Worm (Caenorhabditis elegans) whole organism, L4/young adult: Measurements from ENCODE around the gene Y105C5B.17.

Experiments used
- W03F9.2 ChIP-seq: fragments of 150-350 bp; optimal IDR thresholded peaks from 2 replicates; lab custom pipeline; 2014; ENCODE audit warnings: missing biosample characterization, missing genetic modification characterization
- dao-5 ChIP-seq: sonication (generic microtip); optimal IDR thresholded peaks from 2 replicates; lab custom pipeline; 2016; ENCODE audit warnings: missing genotype, missing genetic modification characterization, moderate library complexity, missing compliant biosample characterization
- him-1 ChIP-seq: sonication (generic microtip); optimal IDR thresholded peaks from 2 replicates; lab custom pipeline; 2016; ENCODE audit warnings: missing genotype, missing genetic modification reagents, missing genetic modification characterization, missing compliant biosample characterization

Gene Y105C5B.17

DNA sequence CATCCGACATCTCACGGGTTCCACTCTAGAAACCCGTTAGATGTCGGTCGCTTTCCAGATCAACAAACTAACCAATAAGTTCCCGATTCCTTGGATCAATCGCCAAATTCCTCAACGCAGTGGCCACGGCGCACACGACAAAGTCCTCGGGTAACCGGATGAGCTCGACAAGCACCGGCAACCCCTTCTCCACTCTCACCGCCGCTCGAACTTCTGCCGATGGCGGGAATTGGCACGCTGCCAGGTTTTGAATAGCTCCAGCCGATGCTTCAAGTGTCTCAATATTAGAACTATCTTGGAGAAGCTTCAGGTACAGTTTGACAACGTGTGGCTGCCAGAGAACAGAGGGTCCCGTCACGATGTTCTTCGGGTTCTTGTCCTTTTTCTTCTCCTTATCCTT, 36.8 kb downstream of the Y105C5B.17 start:
- TF ChIP-seq dao-5 (no peak), him-1 (tag; lab: Kevin White, UChicago) (no peak), W03F9.2 (no peak)

DNA sequence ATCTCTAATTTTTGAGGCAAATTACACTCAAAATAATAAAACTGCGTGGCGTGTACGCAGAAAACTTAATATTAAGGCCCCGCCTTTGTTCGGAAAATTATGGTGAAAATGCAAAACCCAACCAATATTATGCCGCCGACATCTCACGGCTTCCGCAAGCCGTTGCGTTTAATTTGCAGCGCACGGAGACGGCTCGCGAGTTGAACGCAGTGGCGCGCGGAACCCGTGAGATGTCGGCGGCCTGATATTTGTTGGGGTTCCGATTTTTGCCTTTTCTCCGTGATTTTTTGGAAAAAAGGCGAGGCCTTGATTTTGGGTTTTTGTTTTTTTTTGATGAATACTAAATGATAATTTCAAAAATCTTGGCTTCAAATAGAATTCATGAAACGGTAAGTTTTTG, 38.2 kb downstream of the Y105C5B.17 start:
- TF ChIP-seq dao-5 (no peak), him-1 (tag; lab: Kevin White, UChicago) (no peak), W03F9.2 (no peak)

DNA sequence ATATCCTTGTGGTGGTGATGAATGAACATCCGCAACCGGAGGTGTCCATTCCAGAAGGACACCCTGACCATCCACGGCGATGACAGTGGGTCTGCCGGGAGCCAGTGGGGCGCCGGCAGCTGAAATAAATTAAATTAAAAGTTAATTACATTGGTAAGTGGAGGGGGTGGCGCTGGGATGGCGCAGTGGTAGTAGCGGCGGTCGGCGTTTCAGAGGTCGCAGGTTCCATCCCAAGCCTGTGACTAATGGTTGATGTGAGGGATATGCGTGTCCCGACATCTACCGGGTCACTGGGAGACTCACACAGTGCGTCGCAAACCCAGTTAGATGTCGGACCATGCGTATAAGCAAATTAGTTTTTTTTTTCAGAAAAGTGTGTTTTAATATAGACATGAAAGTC, 42.6 kb downstream of the Y105C5B.17 start:
- no peak for TF ChIP-seq W03F9.2
- TF ChIP-seq him-1 (tag; lab: Kevin White, UChicago): no peak
- no peak for TF ChIP-seq dao-5

DNA sequence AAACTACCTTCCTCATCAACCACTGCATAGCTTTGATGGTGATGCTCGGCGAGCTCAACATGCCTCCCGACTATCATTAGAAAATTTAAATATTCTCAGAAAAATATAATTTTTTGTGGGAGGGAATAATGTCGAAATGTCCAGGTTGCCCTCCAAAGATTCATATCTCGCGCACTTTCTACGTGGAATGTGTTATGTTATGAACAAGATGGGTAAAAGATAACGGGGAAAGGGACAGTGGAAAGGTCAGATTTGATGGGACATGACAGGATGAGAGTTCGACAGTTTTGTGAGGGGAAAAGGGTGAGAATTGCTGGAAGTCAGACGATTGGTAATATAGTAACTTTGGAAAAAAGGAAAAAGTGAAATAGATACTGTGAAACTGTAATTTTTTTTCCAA, 43.4 kb downstream of the Y105C5B.17 start:
- TF ChIP-seq dao-5: no peak
- no peak for TF ChIP-seq W03F9.2
- TF ChIP-seq him-1 (tag; lab: Kevin White, UChicago): no peak
